Worm (Caenorhabditis elegans) whole organism, mixed stage, embryonic: ENCODE data around the gene D1046.18.

Experiments used
- nhr-237 ChIP-seq: fragments of 150-350 bp; optimal IDR thresholded peaks from 2 replicates; lab custom pipeline; 2014; ENCODE audit warnings: missing biosample characterization, missing genetic modification characterization
- nhr-76 ChIP-seq: sonication (generic microtip); optimal IDR thresholded peaks from 2 replicates; lab custom pipeline; 2017; ENCODE audit warnings: missing biosample characterization, missing genetic modification characterization
- snpc-4 ChIP-seq: fragments of 150-350 bp; optimal IDR thresholded peaks from 2 replicates; lab custom pipeline; 2014; ENCODE audit warnings: missing biosample characterization, missing genetic modification characterization
- unc-62 ChIP-seq: fragments of 150-350 bp; optimal IDR thresholded peaks from 2 replicates; lab custom pipeline; 2014; ENCODE audit warnings: missing biosample characterization, missing genetic modification reagents, missing genetic modification characterization

- TF ChIP-seq nhr-237 (tag; lab: Kevin White, UChicago) = no peak
- no peak for TF ChIP-seq snpc-4 (tag; lab: Kevin White, UChicago)
- no peak for TF ChIP-seq unc-62 (GFP tag; lab: Kevin White, UChicago)
- no peak for TF ChIP-seq nhr-76 (tag; lab: Kevin White, UChicago)
These were observed 6.7 kb upstream of the D1046.18 start for ce11 chrIV:8923381-8923780.
